Worm (Caenorhabditis elegans) whole organism, L2 larva: ENCODE measurements around the gene pcf-11.
"Not testable (repeated sequence)": the region's sequence is repeated elsewhere in the genome, so short reads cannot be mapped to it uniquely, and the experiment has no call there.

Experiments used
- C34F6.9 ChIP-seq: fragments of 150-350 bp; optimal IDR thresholded peaks from 2 replicates; lab custom pipeline; 2014; ENCODE audit warnings: missing biosample characterization, missing genetic modification characterization
- F13H6.1 ChIP-seq: sonication (generic microtip); optimal IDR thresholded peaks from 2 replicates; lab custom pipeline; 2016; ENCODE audit warnings: missing genetic modification characterization, missing compliant biosample characterization
- R02D3.7 ChIP-seq: fragments of 150-350 bp; optimal IDR thresholded peaks from 2 replicates; lab custom pipeline; 2014; ENCODE audit warnings: missing biosample characterization, missing genetic modification characterization
- Y55F3AM.14 ChIP-seq: fragments of 200-800 bp; sonication (Bioruptor generic); optimal IDR thresholded peaks from 2 replicates; lab custom pipeline; 2018; ENCODE audit warnings: mild to moderate bottlenecking, missing genetic modification characterization, missing compliant biosample characterization
- ama-1 ChIP-seq: fragments of 150-350 bp; optimal IDR thresholded peaks from 2 replicates; lab custom pipeline; 2018; ENCODE audit warnings: inconsistent platforms
- ceh-82 ChIP-seq: fragments of 150-350 bp; optimal IDR thresholded peaks from 2 replicates; lab custom pipeline; 2014; ENCODE audit warnings: missing biosample characterization, missing genetic modification characterization
- crh-2 ChIP-seq: sonication (generic microtip); optimal IDR thresholded peaks from 2 replicates; lab custom pipeline; 2017; ENCODE audit warnings: missing biosample characterization, missing genetic modification characterization
- egl-27 ChIP-seq: sonication (generic microtip); optimal IDR thresholded peaks from 3 replicates; lab custom pipeline; 2017; ENCODE audit warnings: missing biosample characterization, missing genetic modification reagents, missing genetic modification characterization
- elt-1 ChIP-seq: fragments of 150-350 bp; optimal IDR thresholded peaks from 2 replicates; lab custom pipeline; 2014; ENCODE audit warnings: missing biosample characterization, missing genetic modification characterization
- fos-1 ChIP-seq: fragments of 150-350 bp; optimal IDR thresholded peaks from 2 replicates; lab custom pipeline; 2014; ENCODE audit warnings: missing biosample characterization, missing genetic modification characterization
- gmeb-1 ChIP-seq: fragments of 150-350 bp; optimal IDR thresholded peaks from 2 replicates; lab custom pipeline; 2014; ENCODE audit warnings: missing biosample characterization, missing genetic modification characterization
- lin-11 ChIP-seq: fragments of 150-350 bp; sonication (generic microtip); optimal IDR thresholded peaks from 2 replicates; lab custom pipeline; 2014; ENCODE audit warnings: missing biosample characterization, missing genetic modification characterization, inconsistent platforms, mixed read lengths
- lin-13 ChIP-seq: fragments of 150-350 bp; optimal IDR thresholded peaks from 2 replicates; lab custom pipeline; 2014; ENCODE audit warnings: missing biosample characterization, missing genetic modification reagents, missing genetic modification characterization
- lin-39 ChIP-seq: fragments of 150-350 bp; optimal IDR thresholded peaks from 2 replicates; lab custom pipeline; 2014; ENCODE audit warnings: missing biosample characterization, missing genetic modification reagents, missing genetic modification characterization
- lsy-2 ChIP-seq, 2 experiments: fragments of 150-350 bp in 1 of 2; sonication (generic microtip) in 1 of 2; optimal IDR thresholded peaks; 2 replicates each; lab custom pipeline; 2014 to 2017; ENCODE audit warnings: missing biosample characterization in 2 of 2, missing genetic modification characterization in 2 of 2
- mab-5 ChIP-seq: fragments of 150-350 bp; optimal IDR thresholded peaks from 2 replicates; lab custom pipeline; 2014; ENCODE audit warnings: missing biosample characterization, missing genetic modification characterization
- mbf-1 ChIP-seq: sonication (generic microtip); optimal IDR thresholded peaks from 2 replicates; lab custom pipeline; 2017; ENCODE audit warnings: missing biosample characterization, missing genetic modification characterization
- mdl-1 ChIP-seq, 2 experiments: fragments of 150-350 bp in 1 of 2; sonication (generic microtip) in 1 of 2; optimal IDR thresholded peaks; 2 replicates each; lab custom pipeline; 2017; ENCODE audit warnings: missing biosample characterization in 2 of 2, missing genetic modification characterization in 2 of 2
- nhr-12 ChIP-seq: fragments of 150-350 bp; optimal IDR thresholded peaks from 2 replicates; lab custom pipeline; 2014; ENCODE audit warnings: missing biosample characterization, missing genetic modification characterization
- nhr-129 ChIP-seq: fragments of 150-350 bp; optimal IDR thresholded peaks from 2 replicates; lab custom pipeline; 2014; ENCODE audit warnings: missing biosample characterization, missing genetic modification characterization
- nhr-21 ChIP-seq: fragments of 150-350 bp; optimal IDR thresholded peaks from 2 replicates; lab custom pipeline; 2014; ENCODE audit warnings: missing biosample characterization, missing genetic modification characterization
- nhr-237 ChIP-seq: fragments of 150-350 bp; optimal IDR thresholded peaks from 2 replicates; lab custom pipeline; 2014; ENCODE audit warnings: missing biosample characterization, missing genetic modification characterization
- nhr-25 ChIP-seq: fragments of 150-350 bp; sonication (generic microtip); optimal IDR thresholded peaks from 3 replicates; lab custom pipeline; 2014; ENCODE audit warnings: missing biosample characterization, missing genetic modification characterization
- nhr-6 ChIP-seq: fragments of 150-350 bp; optimal IDR thresholded peaks from 2 replicates; lab custom pipeline; 2014; ENCODE audit warnings: missing biosample characterization, missing genetic modification characterization
- nhr-77 ChIP-seq: fragments of 150-350 bp; optimal IDR thresholded peaks from 2 replicates; lab custom pipeline; 2014; ENCODE audit warnings: missing biosample characterization, missing genetic modification characterization
- sem-4 ChIP-seq: fragments of 150-350 bp; optimal IDR thresholded peaks from 2 replicates; lab custom pipeline; 2014; ENCODE audit warnings: missing biosample characterization, missing genetic modification reagents, missing genetic modification characterization
- sma-3 ChIP-seq: sonication (generic microtip); optimal IDR thresholded peaks from 2 replicates; lab custom pipeline; 2016; ENCODE audit warnings: missing genetic modification reagents, missing genetic modification characterization, missing compliant biosample characterization
- sma-9 ChIP-seq, 2 experiments: fragments of 150-350 bp in 1 of 2; sonication (generic microtip) in 1 of 2; optimal IDR thresholded peaks; 2 replicates each; lab custom pipeline; 2014 to 2016; ENCODE audit warnings: missing genetic modification characterization in 2 of 2, mild to moderate bottlenecking in 1 of 2, missing biosample characterization in 1 of 2, missing compliant biosample characterization in 1 of 2, missing genetic modification reagents in 1 of 2, moderate library complexity in 1 of 2
- snpc-4 ChIP-seq: fragments of 150-350 bp; optimal IDR thresholded peaks from 2 replicates; lab custom pipeline; 2014; ENCODE audit warnings: missing biosample characterization, missing genetic modification characterization
- unc-55 ChIP-seq: fragments of 150-350 bp; sonication (generic microtip); optimal IDR thresholded peaks from 3 replicates; lab custom pipeline; 2014; ENCODE audit warnings: missing biosample characterization, missing genetic modification reagents, missing genetic modification characterization
- unc-62 ChIP-seq: fragments of 150-350 bp; optimal IDR thresholded peaks from 2 replicates; lab custom pipeline; 2014; ENCODE audit warnings: missing biosample characterization, missing genetic modification reagents, missing genetic modification characterization
- ztf-1 ChIP-seq: fragments of 200-800 bp; sonication (Bioruptor generic); conservative IDR thresholded peaks from 2 replicates; pipeline ENCODE4 v1.3.6; 2022; ENCODE audit warnings: missing genetic modification characterization, missing compliant biosample characterization
- ztf-11 ChIP-seq: sonication (generic microtip); optimal IDR thresholded peaks from 2 replicates; lab custom pipeline; 2017; ENCODE audit warnings: missing biosample characterization, missing genetic modification characterization
- ztf-4 ChIP-seq: fragments of 150-350 bp; optimal IDR thresholded peaks from 2 replicates; lab custom pipeline; 2014; ENCODE audit warnings: missing biosample characterization, missing genetic modification characterization

The pcf-11 gene

DNA sequence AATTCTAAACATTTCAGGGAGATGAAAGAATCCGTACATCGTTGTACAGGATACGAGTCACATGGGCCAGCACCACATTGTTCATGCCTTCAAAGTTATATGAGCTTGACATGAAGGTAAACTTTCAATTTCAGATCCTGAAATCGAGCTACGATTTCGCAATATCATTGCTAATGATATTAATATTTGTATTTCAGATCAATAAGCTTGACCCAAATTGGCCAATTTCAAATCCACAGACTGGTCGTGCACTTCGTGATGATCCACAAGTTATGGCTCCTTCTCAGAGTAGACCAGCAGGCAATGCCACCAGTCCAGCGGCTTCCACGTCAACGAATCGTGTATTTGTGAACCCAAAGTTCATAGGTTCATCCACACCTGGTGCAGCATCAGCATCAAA lies 1.7 kb downstream of the pcf-11 start:
- TF ChIP-seq ztf-1 (GFP tag; lab: Robert Waterston, UW): no peak
- no peak for TF ChIP-seq mbf-1 (tag; lab: Kevin White, UChicago)
- TF ChIP-seq lin-39 (tag; lab: Kevin White, UChicago): no peak
- TF ChIP-seq nhr-237 (tag; lab: Kevin White, UChicago): no peak
- no peak for TF ChIP-seq fos-1 (tag; lab: Kevin White, UChicago)
- no peak for TF ChIP-seq nhr-21 (tag; lab: Kevin White, UChicago)
- TF ChIP-seq lin-13 (GFP tag; lab: Kevin White, UChicago): no peak
- no peak for TF ChIP-seq sma-9 (GFP tag; optimal IDR thresholded peaks at IDR 0.05; lab: Kevin White, UChicago)
- TF ChIP-seq sma-9 (tag; optimal IDR thresholded peaks at IDR 0.05; lab: Kevin White, UChicago): no peak
- TF ChIP-seq ceh-82 (tag; lab: Kevin White, UChicago): no peak
- TF ChIP-seq F13H6.1 (tag; lab: Kevin White, UChicago): no peak
- TF ChIP-seq elt-1 (tag; lab: Kevin White, UChicago): no peak
- TF ChIP-seq nhr-6 (tag; lab: Kevin White, UChicago): no peak
- no peak for TF ChIP-seq sem-4 (tag; lab: Kevin White, UChicago)
- no peak for TF ChIP-seq ztf-11

ce11 chrIII:5027219-5027618 lies 2.5 kb downstream of the pcf-11 start:
- TF ChIP-seq unc-62 (GFP tag; lab: Kevin White, UChicago) (no peak), nhr-25 (tag; lab: Kevin White, UChicago) (peak; percentile 14)

ce11 chrIII:5030629-5031028 lies 5.9 kb downstream of the pcf-11 start, which contains the start of gene klp-6:
TSS of gene klp-6 (plus strand) at chrIII:5030929.
- TF ChIP-seq ztf-11: no peak
- TF ChIP-seq sma-9 (GFP tag; optimal IDR thresholded peaks at IDR 0.05; lab: Kevin White, UChicago): no peak
- TF ChIP-seq sma-9 (tag; optimal IDR thresholded peaks at IDR 0.05; lab: Kevin White, UChicago): no peak
- TF ChIP-seq ama-1 (lab: Kevin White, UChicago): no peak
- TF ChIP-seq nhr-129 (tag; lab: Kevin White, UChicago): no peak
- TF ChIP-seq ceh-82 (tag; lab: Kevin White, UChicago): no peak
- no peak for TF ChIP-seq R02D3.7 (tag; lab: Kevin White, UChicago)
- TF ChIP-seq nhr-12 (tag; lab: Kevin White, UChicago): no peak
- TF ChIP-seq C34F6.9 (tag; lab: Kevin White, UChicago): no peak
- TF ChIP-seq F13H6.1 (tag; lab: Kevin White, UChicago): no peak
- no peak for TF ChIP-seq mbf-1 (tag; lab: Kevin White, UChicago)
- no peak for TF ChIP-seq nhr-6 (tag; lab: Kevin White, UChicago)
- no peak for TF ChIP-seq snpc-4
- TF ChIP-seq egl-27 (tag; lab: Kevin White, UChicago): no peak
- TF ChIP-seq nhr-77: no peak

- TF ChIP-seq nhr-129 (tag; lab: Kevin White, UChicago) (peak; percentile 49), Y55F3AM.14 (peak; percentile 70), fos-1 (tag; lab: Kevin White, UChicago) (peak; percentile 88), snpc-4 (peak; percentile 27), crh-2 (tag; lab: Kevin White, UChicago) (peak; percentile 77), unc-55 (peak; percentile 45), F13H6.1 (tag; lab: Kevin White, UChicago) (peak; percentile 89), C34F6.9 (tag; lab: Kevin White, UChicago) (peak; percentile 30), lin-13 (GFP tag; lab: Kevin White, UChicago) (peak; percentile 76), mdl-1 (tag; optimal IDR thresholded peaks at IDR 0.05; lab: Kevin White, UChicago) (peak in 1 of 2 experiments; percentile 43), gmeb-1 (peak; percentile 47), sma-9 (GFP tag; optimal IDR thresholded peaks at IDR 0.05; lab: Kevin White, UChicago) (peak; percentile 50), egl-27 (tag; lab: Kevin White, UChicago) (peak; percentile 24), nhr-25 (tag; lab: Kevin White, UChicago) (peak; percentile 50), lin-11 (tag; lab: Kevin White, UChicago) (peak; percentile 49), sem-4 (tag; lab: Kevin White, UChicago) (peak; percentile 47), lsy-2 (tag; optimal IDR thresholded peaks at IDR 0.05; lab: Kevin White, UChicago) (peak; percentile 66 to 72), ztf-4 (tag; lab: Kevin White, UChicago) (peak; percentile 28), nhr-21 (tag; lab: Kevin White, UChicago) (peak; percentile 77), sma-3 (GFP tag; lab: Kevin White, UChicago) (peak; percentile 75), mab-5 (tag; lab: Kevin White, UChicago) (peak; percentile 7)
- TF ChIP-seq sma-9 (tag; optimal IDR thresholded peaks at IDR 0.05; lab: Kevin White, UChicago): not testable (repeated sequence)
These were observed 6.7 kb downstream of the pcf-11 start for ce11 chrIII:5031375-5031836.
